Worm (Caenorhabditis elegans) whole organism, L1 larva: ENCODE results near the gene cutl-5.

Experiments used
- C16A3.4 ChIP-seq: fragments of 150-350 bp; optimal IDR thresholded peaks from 2 replicates; lab custom pipeline; 2014; ENCODE audit warnings: missing biosample characterization, missing genetic modification characterization
- C34B4.2 ChIP-seq: sonication (generic microtip); optimal IDR thresholded peaks from 2 replicates; lab custom pipeline; 2017; ENCODE audit warnings: mild to moderate bottlenecking, missing genetic modification characterization, missing compliant biosample characterization
- alr-1 ChIP-seq: fragments of 200-800 bp; sonication (Bioruptor generic); optimal IDR thresholded peaks from 2 replicates; lab custom pipeline; 2018; ENCODE audit warnings: borderline replicate concordance, mild to moderate bottlenecking, missing genetic modification characterization, missing compliant biosample characterization
- ama-1 ChIP-seq: fragments of 150-350 bp; optimal IDR thresholded peaks from 2 replicates; lab custom pipeline; 2014
- blmp-1 ChIP-seq: fragments of 150-350 bp; optimal IDR thresholded peaks from 2 replicates; lab custom pipeline; 2014; ENCODE audit warnings: missing biosample characterization, missing genetic modification characterization
- ceh-8 ChIP-seq: fragments of 200-800 bp; sonication (Bioruptor generic); optimal IDR thresholded peaks from 2 replicates; lab custom pipeline; 2018; ENCODE audit warnings: mild to moderate bottlenecking, missing genetic modification characterization, moderate library complexity, missing compliant biosample characterization
- ceh-88 ChIP-seq: fragments of 200-800 bp; sonication (Bioruptor generic); IDR thresholded peaks from 2 replicates; pipeline ENCODE4 v1.3.6; 2022; ENCODE audit warnings: missing genetic modification characterization, missing compliant biosample characterization
- dpl-1 ChIP-seq, 3 experiments: fragments of 150-350 bp in 2 of 3; sonication (generic microtip) in 1 of 3; optimal IDR thresholded peaks; 2 replicates each; lab custom pipeline; 2014 to 2017; ENCODE audit warnings: missing biosample characterization in 3 of 3, missing genetic modification characterization in 3 of 3, missing genetic modification reagents in 3 of 3
- dsc-1 ChIP-seq: sonication (generic microtip); optimal IDR thresholded peaks from 2 replicates; lab custom pipeline; 2016; ENCODE audit warnings: mild to moderate bottlenecking, missing genetic modification characterization, missing compliant biosample characterization
- efl-1 ChIP-seq, 4 experiments: fragments of 150-350 bp; optimal IDR thresholded peaks in 3 of 4; peaks in 1 of 4; 1 replicate in 1 of 4; 2 replicates in 3 of 4; lab custom pipeline; 2014; ENCODE audit warnings: missing biosample characterization in 2 of 4, missing genetic modification characterization in 2 of 4, missing genetic modification reagents in 2 of 4
- elt-2 ChIP-seq: sonication (generic microtip); optimal IDR thresholded peaks from 2 replicates; lab custom pipeline; 2016; ENCODE audit warnings: missing genetic modification characterization, mild to moderate bottlenecking, inconsistent platforms, missing compliant biosample characterization, missing genetic modification reagents
- elt-3 ChIP-seq, 6 experiments: fragments of 150-350 bp in 1 of 6; sonication (generic microtip); optimal IDR thresholded peaks; 2 replicates each; lab custom pipeline; 2017 to 2018; ENCODE audit warnings: missing biosample characterization in 6 of 6, missing genetic modification characterization in 6 of 6, inconsistent platforms in 1 of 6
- fkh-10 ChIP-seq: sonication (generic microtip); optimal IDR thresholded peaks from 2 replicates; lab custom pipeline; 2017; ENCODE audit warnings: missing biosample characterization, missing genetic modification reagents, missing genetic modification characterization
- fkh-8 ChIP-seq: sonication (generic microtip); optimal IDR thresholded peaks from 2 replicates; lab custom pipeline; 2016; ENCODE audit warnings: mild to moderate bottlenecking, missing genetic modification characterization, missing compliant biosample characterization
- fos-1 ChIP-seq: fragments of 150-350 bp; optimal IDR thresholded peaks from 2 replicates; lab custom pipeline; 2014; ENCODE audit warnings: missing biosample characterization, missing genetic modification characterization
- hlh-4 ChIP-seq: sonication (generic microtip); optimal IDR thresholded peaks from 2 replicates; lab custom pipeline; 2016; ENCODE audit warnings: mild to moderate bottlenecking, missing genetic modification characterization, missing compliant biosample characterization
- hpl-2 ChIP-seq: fragments of 150-350 bp; optimal IDR thresholded peaks from 2 replicates; lab custom pipeline; 2014; ENCODE audit warnings: missing biosample characterization, missing genetic modification reagents, missing genetic modification characterization
- irx-1 ChIP-seq: sonication (generic microtip); optimal IDR thresholded peaks from 2 replicates; lab custom pipeline; 2016; ENCODE audit warnings: missing genetic modification characterization, missing compliant biosample characterization
- isw-1 ChIP-seq: fragments of 200-800 bp; sonication (Bioruptor generic); IDR thresholded peaks from 2 replicates; pipeline ENCODE4 v1.3.6; 2022; ENCODE audit warnings: missing genetic modification characterization, missing compliant biosample characterization
- lin-14 ChIP-seq: fragments of 200-800 bp; sonication (Bioruptor generic); optimal IDR thresholded peaks from 2 replicates; lab custom pipeline; 2018; ENCODE audit warnings: mild to moderate bottlenecking, missing genetic modification characterization, moderate library complexity, missing compliant biosample characterization
- lin-35 ChIP-seq, 2 experiments: fragments of 150-350 bp; optimal IDR thresholded peaks; 2 replicates each; lab custom pipeline; 2014; ENCODE audit warnings: missing biosample characterization in 2 of 2, missing genetic modification characterization in 2 of 2, missing genetic modification reagents in 2 of 2
- lsy-2 ChIP-seq, 2 experiments: fragments of 150-350 bp; optimal IDR thresholded peaks; 2 replicates each; lab custom pipeline; 2014; ENCODE audit warnings: missing biosample characterization in 2 of 2, missing genetic modification characterization in 2 of 2
- mep-1 ChIP-seq: fragments of 150-350 bp; optimal IDR thresholded peaks from 2 replicates; lab custom pipeline; 2014; ENCODE audit warnings: missing biosample characterization, missing genetic modification characterization
- nhr-12 ChIP-seq: sonication (generic microtip); optimal IDR thresholded peaks from 2 replicates; lab custom pipeline; 2017; ENCODE audit warnings: missing biosample characterization, missing genetic modification characterization
- nhr-19 ChIP-seq: fragments of 200-800 bp; sonication (Bioruptor generic); conservative IDR thresholded peaks from 2 replicates; pipeline ENCODE4 v1.3.6; 2022; ENCODE audit warnings: missing genetic modification characterization, missing compliant biosample characterization
- nhr-28 ChIP-seq: fragments of 150-350 bp; optimal IDR thresholded peaks from 2 replicates; lab custom pipeline; 2014; ENCODE audit warnings: missing biosample characterization, missing genetic modification characterization
- nhr-71 ChIP-seq: sonication (generic microtip); optimal IDR thresholded peaks from 2 replicates; lab custom pipeline; 2016; ENCODE audit warnings: mild to moderate bottlenecking, missing genetic modification characterization, moderate library complexity, missing compliant biosample characterization
- nhr-76 ChIP-seq: sonication (generic microtip); optimal IDR thresholded peaks from 2 replicates; lab custom pipeline; 2017; ENCODE audit warnings: missing biosample characterization, missing genetic modification characterization
- nhr-77 ChIP-seq: fragments of 150-350 bp; optimal IDR thresholded peaks from 2 replicates; lab custom pipeline; 2014; ENCODE audit warnings: missing biosample characterization, missing genetic modification characterization
- nhr-85 ChIP-seq: sonication (generic microtip); peaks from one replicate; lab custom pipeline; 2016; ENCODE audit warnings: missing genetic modification characterization, inconsistent platforms, missing compliant biosample characterization
- nhr-90 ChIP-seq: sonication (generic microtip); optimal IDR thresholded peaks from 2 replicates; lab custom pipeline; 2016; ENCODE audit warnings: mild to moderate bottlenecking, missing genetic modification characterization, missing compliant biosample characterization; ENCODE audit not compliant: poor library complexity
- pag-3 ChIP-seq: sonication (generic microtip); optimal IDR thresholded peaks from 2 replicates; lab custom pipeline; 2017; ENCODE audit warnings: missing genetic modification characterization, mild to moderate bottlenecking, missing compliant biosample characterization, antibody characterized with exemption, borderline replicate concordance; ENCODE audit not compliant: insufficient read depth
- pax-3 ChIP-seq: fragments of 200-800 bp; sonication (Bioruptor generic); optimal IDR thresholded peaks from 2 replicates; lab custom pipeline; 2018; ENCODE audit warnings: mild to moderate bottlenecking, missing genetic modification characterization, moderate library complexity, missing compliant biosample characterization
- rnt-1 ChIP-seq: sonication (generic microtip); optimal IDR thresholded peaks from 2 replicates; lab custom pipeline; 2016; ENCODE audit warnings: mild to moderate bottlenecking, missing genetic modification characterization, moderate library complexity, missing compliant biosample characterization
- snu-23 ChIP-seq: sonication (generic microtip); optimal IDR thresholded peaks from 2 replicates; lab custom pipeline; 2016; ENCODE audit warnings: missing genetic modification characterization, missing compliant biosample characterization
- sox-4 ChIP-seq: sonication (generic microtip); optimal IDR thresholded peaks from 2 replicates; lab custom pipeline; 2016; ENCODE audit warnings: missing genetic modification characterization, missing compliant biosample characterization
- swsn-7 ChIP-seq: sonication (generic microtip); optimal IDR thresholded peaks from 2 replicates; lab custom pipeline; 2016; ENCODE audit warnings: missing genetic modification characterization, missing compliant biosample characterization
- tbx-2 ChIP-seq: sonication (generic microtip); optimal IDR thresholded peaks from 2 replicates; lab custom pipeline; 2016; ENCODE audit warnings: missing genetic modification characterization, missing compliant biosample characterization
- tlp-1 ChIP-seq: fragments of 150-350 bp; optimal IDR thresholded peaks from 2 replicates; lab custom pipeline; 2014; ENCODE audit warnings: missing biosample characterization, missing genetic modification characterization
- unc-30 ChIP-seq: sonication (generic microtip); optimal IDR thresholded peaks from 2 replicates; lab custom pipeline; 2017; ENCODE audit warnings: missing biosample characterization, missing genetic modification characterization
- unc-86 ChIP-seq: sonication (generic microtip); optimal IDR thresholded peaks from 2 replicates; lab custom pipeline; 2016; ENCODE audit warnings: missing genetic modification characterization, missing compliant biosample characterization
- unc-98 ChIP-seq: fragments of 200-800 bp; sonication (Bioruptor generic); IDR thresholded peaks from 2 replicates; pipeline ENCODE4 v1.3.6; 2022; ENCODE audit warnings: missing genetic modification characterization, missing compliant biosample characterization
- vab-15 ChIP-seq: sonication (generic microtip); optimal IDR thresholded peaks from 2 replicates; lab custom pipeline; 2017; ENCODE audit warnings: missing genotype, mild to moderate bottlenecking, missing genetic modification characterization, missing compliant biosample characterization
- xbp-1 ChIP-seq: sonication (generic microtip); optimal IDR thresholded peaks from 2 replicates; lab custom pipeline; 2016; ENCODE audit warnings: missing genetic modification characterization, missing compliant biosample characterization
- zag-1 ChIP-seq: fragments of 150-350 bp; optimal IDR thresholded peaks from 2 replicates; lab custom pipeline; 2014; ENCODE audit warnings: missing biosample characterization, missing genetic modification characterization
- zip-4 ChIP-seq: fragments of 200-800 bp; sonication (Bioruptor generic); optimal IDR thresholded peaks from 2 replicates; lab custom pipeline; 2018; ENCODE audit warnings: mild to moderate bottlenecking, missing genetic modification characterization, moderate library complexity, missing compliant biosample characterization
- ztf-11 ChIP-seq, 2 experiments: sonication (generic microtip); optimal IDR thresholded peaks; 2 replicates each; lab custom pipeline; 2016 to 2017; ENCODE audit warnings: missing genetic modification characterization in 2 of 2, missing biosample characterization in 1 of 2, missing compliant biosample characterization in 1 of 2
- ztf-4 ChIP-seq: fragments of 150-350 bp; optimal IDR thresholded peaks from 2 replicates; lab custom pipeline; 2014; ENCODE audit warnings: missing biosample characterization, missing genetic modification characterization

The cutl-5 gene

ce11 chrII:7157415-7157814 is 41.7 kb upstream of the cutl-5 start (continued):
- no peak for TF ChIP-seq fkh-10
- no peak for TF ChIP-seq sox-4

- TF ChIP-seq unc-86 (tag; lab: Kevin White, UChicago) (no peak), zag-1 (tag; lab: Kevin White, UChicago) (no peak), ceh-88 (GFP tag; lab: Robert Waterston, UW) (no peak), irx-1 (tag; lab: Kevin White, UChicago) (no peak), nhr-12 (tag; lab: Kevin White, UChicago) (no peak), pax-3 (tag; lab: Kevin White, UChicago) (no peak), elt-2 (tag; lab: Kevin White, UChicago) (no peak), ztf-11 (tag; optimal IDR thresholded peaks at IDR 0.05; lab: Kevin White, UChicago) (no peak), C34B4.2 (tag; lab: Kevin White, UChicago) (no peak), nhr-28 (no peak), tlp-1 (no peak), ceh-8 (GFP tag; lab: Kevin White, UChicago) (no peak), nhr-85 (peak; percentile 20), hpl-2 (GFP tag; lab: Kevin White, UChicago) (no peak), lin-35 (GFP tag; optimal IDR thresholded peaks at IDR 0.05; lab: Kevin White, UChicago) (no peak), nhr-76 (tag; lab: Kevin White, UChicago) (no peak), efl-1 (optimal IDR thresholded peaks at IDR 0.05; lab: Kevin White, UChicago) (peak; percentile 4 to 7), efl-1 (GFP tag; optimal IDR thresholded peaks at IDR 0.05 in 1 of 2; lab: Kevin White, UChicago) (no peak), hlh-4 (tag; lab: Kevin White, UChicago) (no peak), sox-4 (no peak), tbx-2 (tag; lab: Kevin White, UChicago) (no peak), fkh-8 (no peak), unc-30 (tag; lab: Kevin White, UChicago) (no peak), pag-3 (no peak), nhr-90 (tag; lab: Kevin White, UChicago) (no peak), xbp-1 (peak; percentile 12), zip-4 (GFP tag; lab: Kevin White, UChicago) (no peak), isw-1 (GFP tag; lab: Robert Waterston, UW) (no peak), dsc-1 (tag; lab: Kevin White, UChicago) (no peak), C16A3.4 (tag; lab: Kevin White, UChicago) (no peak), dpl-1 (GFP tag; optimal IDR thresholded peaks at IDR 0.05; lab: Kevin White, UChicago) (no peak), snu-23 (GFP tag; lab: Kevin White, UChicago) (peak; percentile 5), unc-98 (GFP tag; lab: Robert Waterston, UW) (no peak), vab-15 (no peak), fos-1 (tag; lab: Kevin White, UChicago) (no peak), fkh-10 (no peak), nhr-77 (no peak), blmp-1 (tag; lab: Kevin White, UChicago) (peak; percentile 33), lsy-2 (tag; optimal IDR thresholded peaks at IDR 0.05; lab: Kevin White, UChicago) (peak in 1 of 2 experiments; percentile 8), nhr-19 (GFP tag; lab: Robert Waterston, UW) (no peak), lin-14 (GFP tag; lab: Kevin White, UChicago) (peak; percentile 42), nhr-71 (tag; lab: Kevin White, UChicago) (peak; percentile 13), elt-3 (tag; optimal IDR thresholded peaks at IDR 0.05; lab: Kevin White, UChicago) (no peak), ztf-4 (tag; lab: Kevin White, UChicago) (no peak), alr-1 (tag; lab: Kevin White, UChicago) (no peak), mep-1 (tag; lab: Kevin White, UChicago) (peak; percentile 12), rnt-1 (tag; lab: Kevin White, UChicago) (peak; percentile 18), swsn-7 (tag; lab: Kevin White, UChicago) (no peak), ama-1 (lab: Kevin White, UChicago) (peak; percentile 26)
Measured at ce11 chrII:7155392-7155791, 39.7 kb upstream of the cutl-5 start, which contains the start of gene C27H5.2. Gene C27H5.2 (plus strand): TSS chrII:7155581.
